Worm (Caenorhabditis elegans) whole organism, L1 larva: Measurements from ENCODE around the gene T24A6.16.

ENCODE experiments used
- C04F5.9 ChIP-seq: sonication (generic microtip); optimal IDR thresholded peaks from 2 replicates; lab custom pipeline; 2016; ENCODE audit warnings: missing genetic modification characterization, missing compliant biosample characterization
- Y116A8C.19 ChIP-seq: sonication (generic microtip); optimal IDR thresholded peaks from 2 replicates; lab custom pipeline; 2016; ENCODE audit warnings: missing compliant biosample characterization, missing genetic modification characterization, borderline replicate concordance
- aha-1 ChIP-seq: fragments of 150-350 bp; optimal IDR thresholded peaks from 2 replicates; lab custom pipeline; 2014; ENCODE audit warnings: missing biosample characterization, missing genetic modification characterization
- aly-2 ChIP-seq: fragments of 150-350 bp; optimal IDR thresholded peaks from 2 replicates; lab custom pipeline; 2014; ENCODE audit warnings: missing biosample characterization, missing genetic modification characterization
- ceh-63 ChIP-seq: fragments of 200-800 bp; sonication (Bioruptor generic); optimal IDR thresholded peaks from 2 replicates; lab custom pipeline; 2018; ENCODE audit warnings: mild to moderate bottlenecking, missing genetic modification characterization, missing compliant biosample characterization
- ceh-8 ChIP-seq: fragments of 200-800 bp; sonication (Bioruptor generic); optimal IDR thresholded peaks from 2 replicates; lab custom pipeline; 2018; ENCODE audit warnings: mild to moderate bottlenecking, missing genetic modification characterization, moderate library complexity, missing compliant biosample characterization
- ces-1 ChIP-seq: fragments of 150-350 bp; optimal IDR thresholded peaks from 2 replicates; lab custom pipeline; 2014; ENCODE audit warnings: missing biosample characterization, missing genetic modification reagents, missing genetic modification characterization
- dpl-1 ChIP-seq, 3 experiments: fragments of 150-350 bp in 2 of 3; sonication (generic microtip) in 1 of 3; optimal IDR thresholded peaks; 2 replicates each; lab custom pipeline; 2014 to 2017; ENCODE audit warnings: missing biosample characterization in 3 of 3, missing genetic modification characterization in 3 of 3, missing genetic modification reagents in 3 of 3
- efl-1 ChIP-seq, 4 experiments: fragments of 150-350 bp; optimal IDR thresholded peaks in 3 of 4; peaks in 1 of 4; 1 replicate in 1 of 4; 2 replicates in 3 of 4; lab custom pipeline; 2014; ENCODE audit warnings: missing biosample characterization in 2 of 4, missing genetic modification characterization in 2 of 4, missing genetic modification reagents in 2 of 4
- efl-3 ChIP-seq: fragments of 200-800 bp; sonication (Bioruptor generic); optimal IDR thresholded peaks from 2 replicates; lab custom pipeline; 2018; ENCODE audit warnings: mild to moderate bottlenecking, missing genetic modification characterization, missing compliant biosample characterization
- egl-13 ChIP-seq: sonication (generic microtip); optimal IDR thresholded peaks from 2 replicates; lab custom pipeline; 2016; ENCODE audit warnings: missing genotype, missing genetic modification reagents, missing genetic modification characterization, missing compliant biosample characterization
- egl-27 ChIP-seq, 2 experiments: fragments of 150-350 bp in 1 of 2; sonication (generic microtip); optimal IDR thresholded peaks; 3 replicates each; lab custom pipeline; 2017 to 2018; ENCODE audit warnings: missing biosample characterization in 2 of 2, missing genetic modification characterization in 2 of 2, missing genetic modification reagents in 2 of 2
- fkh-4 ChIP-seq: sonication (generic microtip); optimal IDR thresholded peaks from 2 replicates; lab custom pipeline; 2016; ENCODE audit warnings: missing compliant biosample characterization, missing genetic modification characterization, borderline replicate concordance
- fos-1 ChIP-seq: fragments of 150-350 bp; optimal IDR thresholded peaks from 2 replicates; lab custom pipeline; 2014; ENCODE audit warnings: missing biosample characterization, missing genetic modification characterization
- grh-1 ChIP-seq: fragments of 200-800 bp; sonication (Bioruptor generic); IDR thresholded peaks from 2 replicates; pipeline ENCODE4 v1.3.6; 2022; ENCODE audit warnings: missing genetic modification reagents, missing genetic modification characterization, missing compliant biosample characterization
- hlh-4 ChIP-seq: sonication (generic microtip); optimal IDR thresholded peaks from 2 replicates; lab custom pipeline; 2016; ENCODE audit warnings: mild to moderate bottlenecking, missing genetic modification characterization, missing compliant biosample characterization
- irx-1 ChIP-seq: sonication (generic microtip); optimal IDR thresholded peaks from 2 replicates; lab custom pipeline; 2016; ENCODE audit warnings: missing genetic modification characterization, missing compliant biosample characterization
- isw-1 ChIP-seq: fragments of 200-800 bp; sonication (Bioruptor generic); IDR thresholded peaks from 2 replicates; pipeline ENCODE4 v1.3.6; 2022; ENCODE audit warnings: missing genetic modification characterization, missing compliant biosample characterization
- lin-15B ChIP-seq: fragments of 150-350 bp; sonication (generic microtip); optimal IDR thresholded peaks from 3 replicates; lab custom pipeline; 2014; ENCODE audit warnings: missing biosample characterization, missing genetic modification characterization
- lin-35 ChIP-seq, 2 experiments: fragments of 150-350 bp; optimal IDR thresholded peaks; 2 replicates each; lab custom pipeline; 2014; ENCODE audit warnings: missing biosample characterization in 2 of 2, missing genetic modification characterization in 2 of 2, missing genetic modification reagents in 2 of 2
- mab-9 ChIP-seq: fragments of 200-800 bp; sonication (Bioruptor generic); IDR thresholded peaks from 2 replicates; pipeline ENCODE4 v1.3.6; 2022; ENCODE audit warnings: missing genetic modification reagents, missing genetic modification characterization, missing compliant biosample characterization
- mdl-1 ChIP-seq, 2 experiments: fragments of 150-350 bp; optimal IDR thresholded peaks; 2 replicates each; lab custom pipeline; 2014 to 2017; ENCODE audit warnings: missing biosample characterization in 2 of 2, missing genetic modification characterization in 2 of 2, inconsistent platforms in 1 of 2
- mef-2 ChIP-seq: fragments of 150-350 bp; optimal IDR thresholded peaks from 2 replicates; lab custom pipeline; 2014; ENCODE audit warnings: missing biosample characterization, missing genetic modification characterization
- nhr-11 ChIP-seq: fragments of 150-350 bp; optimal IDR thresholded peaks from 2 replicates; lab custom pipeline; 2014; ENCODE audit warnings: missing biosample characterization, missing genetic modification characterization
- nhr-12 ChIP-seq: sonication (generic microtip); optimal IDR thresholded peaks from 2 replicates; lab custom pipeline; 2017; ENCODE audit warnings: missing biosample characterization, missing genetic modification characterization
- nhr-19 ChIP-seq: fragments of 200-800 bp; sonication (Bioruptor generic); conservative IDR thresholded peaks from 2 replicates; pipeline ENCODE4 v1.3.6; 2022; ENCODE audit warnings: missing genetic modification characterization, missing compliant biosample characterization
- nhr-20 ChIP-seq: sonication (generic microtip); optimal IDR thresholded peaks from 2 replicates; lab custom pipeline; 2016; ENCODE audit warnings: mild to moderate bottlenecking, missing genetic modification characterization, missing compliant biosample characterization
- nhr-28 ChIP-seq: fragments of 150-350 bp; optimal IDR thresholded peaks from 2 replicates; lab custom pipeline; 2014; ENCODE audit warnings: missing biosample characterization, missing genetic modification characterization
- nhr-47 ChIP-seq: sonication (generic microtip); optimal IDR thresholded peaks from 2 replicates; lab custom pipeline; 2016; ENCODE audit warnings: mild to moderate bottlenecking, missing genetic modification characterization, moderate library complexity, missing compliant biosample characterization
- nhr-71 ChIP-seq: sonication (generic microtip); optimal IDR thresholded peaks from 2 replicates; lab custom pipeline; 2016; ENCODE audit warnings: mild to moderate bottlenecking, missing genetic modification characterization, moderate library complexity, missing compliant biosample characterization
- nhr-85 ChIP-seq: sonication (generic microtip); peaks from one replicate; lab custom pipeline; 2016; ENCODE audit warnings: missing genetic modification characterization, inconsistent platforms, missing compliant biosample characterization
- nhr-90 ChIP-seq: sonication (generic microtip); optimal IDR thresholded peaks from 2 replicates; lab custom pipeline; 2016; ENCODE audit warnings: mild to moderate bottlenecking, missing genetic modification characterization, missing compliant biosample characterization; ENCODE audit not compliant: poor library complexity
- pag-3 ChIP-seq: sonication (generic microtip); optimal IDR thresholded peaks from 2 replicates; lab custom pipeline; 2017; ENCODE audit warnings: missing genetic modification characterization, mild to moderate bottlenecking, missing compliant biosample characterization, antibody characterized with exemption, borderline replicate concordance; ENCODE audit not compliant: insufficient read depth
- rnt-1 ChIP-seq: sonication (generic microtip); optimal IDR thresholded peaks from 2 replicates; lab custom pipeline; 2016; ENCODE audit warnings: mild to moderate bottlenecking, missing genetic modification characterization, moderate library complexity, missing compliant biosample characterization
- sptf-1 ChIP-seq: fragments of 150-350 bp; optimal IDR thresholded peaks from 2 replicates; lab custom pipeline; 2014; ENCODE audit warnings: missing biosample characterization, missing genetic modification characterization
- sup-37 ChIP-seq: fragments of 200-800 bp; sonication (Bioruptor generic); optimal IDR thresholded peaks from 2 replicates; lab custom pipeline; 2018; ENCODE audit warnings: mild to moderate bottlenecking, missing genetic modification characterization, missing compliant biosample characterization
- swsn-7 ChIP-seq: sonication (generic microtip); optimal IDR thresholded peaks from 2 replicates; lab custom pipeline; 2016; ENCODE audit warnings: missing genetic modification characterization, missing compliant biosample characterization
- unc-130 ChIP-seq: fragments of 150-350 bp; optimal IDR thresholded peaks from 2 replicates; lab custom pipeline; 2017; ENCODE audit warnings: missing biosample characterization, missing genetic modification characterization, inconsistent platforms
- unc-30 ChIP-seq: sonication (generic microtip); optimal IDR thresholded peaks from 2 replicates; lab custom pipeline; 2017; ENCODE audit warnings: missing biosample characterization, missing genetic modification characterization
- unc-86 ChIP-seq: sonication (generic microtip); optimal IDR thresholded peaks from 2 replicates; lab custom pipeline; 2016; ENCODE audit warnings: missing genetic modification characterization, missing compliant biosample characterization
- xbp-1 ChIP-seq: sonication (generic microtip); optimal IDR thresholded peaks from 2 replicates; lab custom pipeline; 2016; ENCODE audit warnings: missing genetic modification characterization, missing compliant biosample characterization
- ztf-11 ChIP-seq, 2 experiments: sonication (generic microtip); optimal IDR thresholded peaks; 2 replicates each; lab custom pipeline; 2016 to 2017; ENCODE audit warnings: missing genetic modification characterization in 2 of 2, missing biosample characterization in 1 of 2, missing compliant biosample characterization in 1 of 2

T24A6.16 gene

ce11 chrV:3587633-3588032 lies 24.9 kb upstream of the T24A6.16 start (continued):
- TF ChIP-seq aha-1 (tag; lab: Kevin White, UChicago) (no peak), nhr-12 (tag; lab: Kevin White, UChicago) (no peak), ceh-8 (GFP tag; lab: Kevin White, UChicago) (no peak), mdl-1 (tag; optimal IDR thresholded peaks at IDR 0.05; lab: Kevin White, UChicago) (no peak), isw-1 (GFP tag; lab: Robert Waterston, UW) (no peak), nhr-20 (tag; lab: Kevin White, UChicago) (peak; percentile 29), Y116A8C.19 (tag; lab: Kevin White, UChicago) (no peak), nhr-90 (tag; lab: Kevin White, UChicago) (no peak), ceh-63 (no peak), nhr-11 (tag; lab: Kevin White, UChicago) (no peak), sptf-1 (tag; lab: Kevin White, UChicago) (no peak), xbp-1 (tag; lab: Kevin White, UChicago) (peak; percentile 32), C04F5.9 (tag; lab: Kevin White, UChicago) (no peak), unc-86 (tag; lab: Kevin White, UChicago) (no peak), dpl-1 (GFP tag; optimal IDR thresholded peaks at IDR 0.05; lab: Kevin White, UChicago) (peak; percentile 10 to 16 (median 15)), swsn-7 (tag; lab: Kevin White, UChicago) (peak; percentile 47), unc-30 (tag; lab: Kevin White, UChicago) (no peak), fos-1 (tag; lab: Kevin White, UChicago) (no peak), efl-1 (optimal IDR thresholded peaks at IDR 0.05; lab: Kevin White, UChicago) (peak in 1 of 2 experiments; percentile 34), efl-1 (GFP tag; optimal IDR thresholded peaks at IDR 0.05 in 1 of 2; lab: Kevin White, UChicago) (peak in 1 of 2 experiments; percentile 88), sup-37 (GFP tag; lab: Kevin White, UChicago) (no peak), mef-2 (tag; lab: Kevin White, UChicago) (no peak), efl-3 (GFP tag; lab: Kevin White, UChicago) (no peak), lin-35 (GFP tag; optimal IDR thresholded peaks at IDR 0.05; lab: Kevin White, UChicago) (peak; percentile 13 to 20), lin-15B (tag; lab: Kevin White, UChicago) (no peak), egl-13 (no peak), egl-27 (tag; optimal IDR thresholded peaks at IDR 0.05; lab: Kevin White, UChicago) (no peak), mab-9 (GFP tag; lab: Robert Waterston, UW) (no peak), hlh-4 (tag; lab: Kevin White, UChicago) (no peak), aly-2 (tag; lab: Kevin White, UChicago) (no peak), grh-1 (no peak), ces-1 (GFP tag; lab: Kevin White, UChicago) (no peak), unc-130 (tag; lab: Kevin White, UChicago) (peak; percentile 20), pag-3 (no peak), rnt-1 (tag; lab: Kevin White, UChicago) (peak; percentile 30), nhr-85 (tag; lab: Kevin White, UChicago) (peak; percentile 36), nhr-71 (tag; lab: Kevin White, UChicago) (peak; percentile 48), irx-1 (tag; lab: Kevin White, UChicago) (no peak), nhr-19 (peak; percentile 38), ztf-11 (tag; optimal IDR thresholded peaks at IDR 0.05; lab: Kevin White, UChicago) (no peak), nhr-47 (no peak), fkh-4 (tag; lab: Kevin White, UChicago) (no peak), nhr-28 (no peak)
